Fruit fly (Drosophila melanogaster) Kc167 (cell line): Measurements from ENCODE around the gene mRpL10.

Experiments
- Myc ChIP-seq: fragments of >200 bp; optimal IDR thresholded peaks from 2 replicates; lab custom pipeline; 2017; ENCODE audit warnings: missing external identifiers
- Sin3A ChIP-seq: fragments of >200 bp; optimal IDR thresholded peaks from 2 replicates; lab custom pipeline; 2018; ENCODE audit warnings: missing external identifiers
- insv ChIP-seq: fragments of >200 bp; optimal IDR thresholded peaks from 3 replicates; lab custom pipeline; 2018; ENCODE audit warnings: missing external identifiers
- psq ChIP-seq: fragments of >200 bp; optimal IDR thresholded peaks from 2 replicates; lab custom pipeline; 2017; ENCODE audit warnings: missing external identifiers
- ttk ChIP-seq: sonication (Bioruptor generic); optimal IDR thresholded peaks from 2 replicates; lab custom pipeline; 2017; ENCODE audit warnings: missing external identifiers

- TF ChIP-seq ttk (lab: Kevin White, UChicago) (no peak), Myc (lab: Kevin White, UChicago) (no peak), psq (no peak), insv (no peak), Sin3A (lab: Kevin White, UChicago) (no peak)
These were observed 42.8 kb upstream of the mRpL10 start for dm6 chr2L:160581-161452.
